Fruit fly (Drosophila melanogaster): Measurements from ENCODE around the gene CYLD.

CYLD gene

dm6 chr2L:10299810-10300147 lies at the start of gene CYLD (continued):
- no peak for TF ChIP-seq tup (GFP tag; optimal IDR thresholded peaks at IDR 0.05)
- peak; percentile 77 for TF ChIP-seq slbo (GFP tag; IDR thresholded peaks at IDR 0.05)
- TF ChIP-seq CG18476 (GFP tag; optimal IDR thresholded peaks at IDR 0.05) = peak; percentile 32
- TF ChIP-seq GATAe (GFP tag; conservative IDR thresholded peaks at IDR 0.05) = no peak
- TF ChIP-seq CG10543 (GFP tag; optimal IDR thresholded peaks at IDR 0.05) = no peak
- no peak for TF ChIP-seq hbn (GFP tag; IDR thresholded peaks at IDR 0.05; ENCODE audit: partially characterized antibody)
- no peak for TF ChIP-seq Dip2 (GFP tag; IDR thresholded peaks at IDR 0.05)
- no peak for TF ChIP-seq CG7786 (GFP tag; optimal IDR thresholded peaks at IDR 0.05)
- TF ChIP-seq tap (tag; optimal IDR thresholded peaks at IDR 0.05) = peak; percentile 68
- TF ChIP-seq nerfin-1 (tag; optimal IDR thresholded peaks at IDR 0.05) = peak; percentile 37
- TF ChIP-seq CG31441 (GFP tag; IDR thresholded peaks at IDR 0.05) = peak; percentile 76
- no peak for TF ChIP-seq her (GFP tag; optimal IDR thresholded peaks at IDR 0.05)
- TF ChIP-seq gsb (GFP tag; IDR thresholded peaks at IDR 0.05) = no peak
- TF ChIP-seq CHES-1-like (GFP tag; optimal IDR thresholded peaks at IDR 0.05) = peak; percentile 27
- TF ChIP-seq CG3726 (GFP tag; IDR thresholded peaks at IDR 0.05) = no peak
- no peak for TF ChIP-seq fu2 (GFP tag; optimal IDR thresholded peaks at IDR 0.05)
- TF ChIP-seq Hand (GFP tag; optimal IDR thresholded peaks at IDR 0.05) = no peak
- TF ChIP-seq zen2 (GFP tag; IDR thresholded peaks at IDR 0.05; ENCODE audit: partially characterized antibody) = no peak
- TF ChIP-seq abd-A (tag; optimal IDR thresholded peaks at IDR 0.05) = no peak
- no peak for TF ChIP-seq Poxn (GFP tag; IDR thresholded peaks at IDR 0.05)
- TF ChIP-seq CG30431 (GFP tag; optimal IDR thresholded peaks at IDR 0.05) = no peak
- TF ChIP-seq crol (GFP tag; IDR thresholded peaks at IDR 0.05) = no peak
- peak; percentile 82 for TF ChIP-seq CG17328 (GFP tag; IDR thresholded peaks at IDR 0.05)
- TF ChIP-seq CG15269 (tag; optimal IDR thresholded peaks at IDR 0.05) = peak; percentile 81
- TF ChIP-seq Blimp-1 (GFP tag; optimal IDR thresholded peaks at IDR 0.05) = peak; percentile 78
- TF ChIP-seq CG11723 (GFP tag; optimal IDR thresholded peaks at IDR 0.05) = no peak
- no peak for TF ChIP-seq oc (tag; optimal IDR thresholded peaks at IDR 0.05)
- peak; percentile 6 for TF ChIP-seq CG33557 (GFP tag; optimal IDR thresholded peaks at IDR 0.05)
- TF ChIP-seq MESR4 (GFP tag; optimal IDR thresholded peaks at IDR 0.05) = peak; percentile 26
- TF ChIP-seq Usf (GFP tag; optimal IDR thresholded peaks at IDR 0.05) = no peak
- TF ChIP-seq jigr1 (GFP tag; IDR thresholded peaks at IDR 0.05) = no peak
- TF ChIP-seq CG6254 (GFP tag; optimal IDR thresholded peaks at IDR 0.05) = peak; percentile 21
- TF ChIP-seq CG14050 (GFP tag; IDR thresholded peaks at IDR 0.05) = peak; percentile 47; the same call in 1 of the 3 replicates
- TF ChIP-seq CG6683 (GFP tag; optimal IDR thresholded peaks at IDR 0.05) = peak; percentile 57
- no peak for TF ChIP-seq ERR (GFP tag; optimal IDR thresholded peaks at IDR 0.05)
- 0 out of 2 replicates have a peak, but pooled peaks have one; percentile 39 for TF ChIP-seq CG14441 (GFP tag; IDR thresholded peaks at IDR 0.05)
- TF ChIP-seq disco-r (GFP tag; optimal IDR thresholded peaks at IDR 0.05) = no peak
- peak; percentile 63 for TF ChIP-seq CG3281 (GFP tag; optimal IDR thresholded peaks at IDR 0.05)
- no peak for TF ChIP-seq CG11560 (tag; IDR thresholded peaks at IDR 0.05)
- no peak for TF ChIP-seq MTF-1 (GFP tag; optimal IDR thresholded peaks at IDR 0.05; ENCODE audit: borderline replicate concordance)
- no peak for TF ChIP-seq prd (optimal IDR thresholded peaks at IDR 0.05)
- TF ChIP-seq prd (GFP tag; IDR thresholded peaks at IDR 0.05) = peak; percentile 67
- TF ChIP-seq CG6272 (GFP tag; IDR thresholded peaks at IDR 0.05) = no peak
- TF ChIP-seq Side (GFP tag; optimal IDR thresholded peaks at IDR 0.05) = no peak
- peak; percentile 30; the same call in 1 of the 2 replicates for TF ChIP-seq wor (GFP tag; IDR thresholded peaks at IDR 0.05)
- TF ChIP-seq gsb-n (tag; optimal IDR thresholded peaks at IDR 0.05) = peak; percentile 75
- TF ChIP-seq Dfd (GFP tag; optimal IDR thresholded peaks at IDR 0.05) = no peak
- peak; percentile 76; the same call in 1 of the 2 replicates for TF ChIP-seq CG14014 (GFP tag; IDR thresholded peaks at IDR 0.05)
- TF ChIP-seq Dek (tag; optimal IDR thresholded peaks at IDR 0.05) = no peak
- no peak for TF ChIP-seq pfk (GFP tag; optimal IDR thresholded peaks at IDR 0.05)
- TF ChIP-seq al (GFP tag; IDR thresholded peaks at IDR 0.05) = no peak; the same call in 1 of the 2 replicates
- peak; percentile 77 for TF ChIP-seq Xbp1 (GFP tag; optimal IDR thresholded peaks at IDR 0.05)
